Fruit fly (Drosophila melanogaster): ENCODE results near the gene MtnA.

Gene MtnA

DNA sequence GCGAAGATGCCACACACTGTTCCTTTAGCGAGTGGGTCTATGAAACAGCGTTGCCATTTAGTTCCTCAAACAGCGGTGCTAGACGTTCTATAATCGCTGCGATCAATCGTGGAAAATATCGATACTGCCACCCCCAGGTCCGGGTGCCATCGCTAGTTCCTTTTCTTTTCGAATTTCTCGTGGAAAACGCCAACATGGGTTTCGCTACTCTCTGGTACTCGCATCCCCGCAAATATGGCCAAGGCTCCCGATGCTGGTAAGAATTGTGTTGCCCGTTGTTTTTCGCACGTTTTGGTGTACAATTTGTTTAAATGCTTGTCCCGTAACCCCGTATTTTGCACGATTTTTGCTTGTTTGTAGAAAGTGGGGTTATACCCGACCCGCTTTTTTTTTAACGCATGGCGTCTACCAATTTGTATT lies 6.2 kb downstream of the MtnA start, which contains the start of gene RpS29 (continued):
- TF ChIP-seq pum (GFP tag; optimal IDR thresholded peaks at IDR 0.05), result peak; percentile 81
- peak; percentile 95 for TF ChIP-seq sens (GFP tag)
- TF ChIP-seq CrebB (tag; optimal IDR thresholded peaks at IDR 0.05), result peak; percentile 87
- TF ChIP-seq CG1233 (GFP tag; optimal IDR thresholded peaks at IDR 0.05), result peak; percentile 60
- peak in 1 of 2 experiments; percentile 69 for TF ChIP-seq Eip74EF (GFP tag; optimal IDR thresholded peaks at IDR 0.05)
- TF ChIP-seq gro (GFP tag; optimal IDR thresholded peaks at IDR 0.05), result peak; percentile 92
- TF ChIP-seq nerfin-2 (GFP tag; IDR thresholded peaks at IDR 0.05; ENCODE audit: partially characterized antibody), result peak; percentile 70
- peak; percentile 93 for TF ChIP-seq CG16813 (GFP tag; IDR thresholded peaks at IDR 0.05; ENCODE audit: partially characterized antibody)
- peak; percentile 46; the same call in 1 of the 2 replicates for TF ChIP-seq CG4404 (GFP tag; IDR thresholded peaks at IDR 0.05)
- peak; percentile 60; the same call in 1 of the 2 replicates for TF ChIP-seq ara (GFP tag; IDR thresholded peaks at IDR 0.05)
- TF ChIP-seq CG7556 (GFP tag; optimal IDR thresholded peaks at IDR 0.05), result peak; percentile 45
- TF ChIP-seq CG6813 (GFP tag; optimal IDR thresholded peaks at IDR 0.05), result peak; percentile 82
- peak; percentile 85 for TF ChIP-seq Xbp1 (GFP tag; optimal IDR thresholded peaks at IDR 0.05)
- TF ChIP-seq CG17359 (tag; optimal IDR thresholded peaks at IDR 0.05), result peak; percentile 64
- TF ChIP-seq bigmax (GFP tag; optimal IDR thresholded peaks at IDR 0.05), result peak; percentile 99
- peak; percentile 61 for TF ChIP-seq Tbp (GFP tag; optimal IDR thresholded peaks at IDR 0.05)
- TF ChIP-seq CG13894 (tag; optimal IDR thresholded peaks at IDR 0.05), result peak; percentile 91
- TF ChIP-seq nom (GFP tag; optimal IDR thresholded peaks at IDR 0.05), result peak; percentile 78
- no peak for TF ChIP-seq D19B (GFP tag; optimal IDR thresholded peaks at IDR 0.05)
- peak; percentile 89 for TF ChIP-seq CG34422 (GFP tag; IDR thresholded peaks at IDR 0.05)
- peak; percentile 58 for TF ChIP-seq CG8924 (tag; optimal IDR thresholded peaks at IDR 0.05)
- peak; percentile 68 for TF ChIP-seq CG11723 (GFP tag; optimal IDR thresholded peaks at IDR 0.05)
- peak; percentile 85 for TF ChIP-seq schlank (tag; optimal IDR thresholded peaks at IDR 0.05)
- peak; percentile 64 for TF ChIP-seq CG1024 (GFP tag; IDR thresholded peaks at IDR 0.05)
- peak; percentile 77 for TF ChIP-seq CG12744 (GFP tag; optimal IDR thresholded peaks at IDR 0.05)
- peak; percentile 53 for TF ChIP-seq CG17802 (tag; optimal IDR thresholded peaks at IDR 0.05)
- TF ChIP-seq Stat92E (GFP tag; optimal IDR thresholded peaks at IDR 0.05), result peak in 1 of 3 experiments; percentile 23
- TF ChIP-seq Nf-YB (GFP tag; optimal IDR thresholded peaks at IDR 0.05), result peak; percentile 49
- peak in 1 of 3 experiments; percentile 39 for TF ChIP-seq lola (GFP tag; optimal IDR thresholded peaks at IDR 0.05)
- peak; percentile 64 for TF ChIP-seq CG1602 (GFP tag; optimal IDR thresholded peaks at IDR 0.05)
- TF ChIP-seq Hsf (GFP tag; optimal IDR thresholded peaks at IDR 0.05), result peak; percentile 86
- TF ChIP-seq CHES-1-like (GFP tag; optimal IDR thresholded peaks at IDR 0.05), result peak; percentile 93
- TF ChIP-seq amos (GFP tag; IDR thresholded peaks at IDR 0.05; ENCODE audit: partially characterized antibody), result peak; percentile 99
- TF ChIP-seq nerfin-1 (tag; optimal IDR thresholded peaks at IDR 0.05), result peak; percentile 75
- TF ChIP-seq kay (GFP tag; optimal IDR thresholded peaks at IDR 0.05), result peak; percentile 32
- no peak for TF ChIP-seq sc (optimal IDR thresholded peaks at IDR 0.05)
- no peak for TF ChIP-seq sc (GFP tag; optimal IDR thresholded peaks at IDR 0.05)
- TF ChIP-seq sqz (GFP tag; optimal IDR thresholded peaks at IDR 0.05), result peak; percentile 75
- TF ChIP-seq Fer1 (GFP tag; optimal IDR thresholded peaks at IDR 0.05), result peak; percentile 89
- TF ChIP-seq twi (tag; optimal IDR thresholded peaks at IDR 0.05), result peak; percentile 27
- TF ChIP-seq Fer2 (tag; optimal IDR thresholded peaks at IDR 0.05), result peak; percentile 70
- peak; percentile 30 for TF ChIP-seq Atf-2 (GFP tag; optimal IDR thresholded peaks at IDR 0.05)
- TF ChIP-seq inv (GFP tag; IDR thresholded peaks at IDR 0.05; ENCODE audit: partially characterized antibody), result peak; percentile 92
- no peak for TF ChIP-seq CG15073 (GFP tag; optimal IDR thresholded peaks at IDR 0.05)
- TF ChIP-seq wek (GFP tag; optimal IDR thresholded peaks at IDR 0.05), result peak; percentile 68
- TF ChIP-seq her (GFP tag; optimal IDR thresholded peaks at IDR 0.05), result peak; percentile 89
- peak; percentile 82 for TF ChIP-seq CG10654 (GFP tag; optimal IDR thresholded peaks at IDR 0.05)
- TF ChIP-seq fd102C (GFP tag; optimal IDR thresholded peaks at IDR 0.05), result no peak
- TF ChIP-seq Antp (GFP tag; optimal IDR thresholded peaks at IDR 0.05), result peak; percentile 91
